Fruit fly (Drosophila melanogaster): Measurements from ENCODE around the gene Lgr1.
A peak's percentile ranks its signal among the peaks of the same experiment; 100 is the strongest.

The Lgr1 gene

DNA sequence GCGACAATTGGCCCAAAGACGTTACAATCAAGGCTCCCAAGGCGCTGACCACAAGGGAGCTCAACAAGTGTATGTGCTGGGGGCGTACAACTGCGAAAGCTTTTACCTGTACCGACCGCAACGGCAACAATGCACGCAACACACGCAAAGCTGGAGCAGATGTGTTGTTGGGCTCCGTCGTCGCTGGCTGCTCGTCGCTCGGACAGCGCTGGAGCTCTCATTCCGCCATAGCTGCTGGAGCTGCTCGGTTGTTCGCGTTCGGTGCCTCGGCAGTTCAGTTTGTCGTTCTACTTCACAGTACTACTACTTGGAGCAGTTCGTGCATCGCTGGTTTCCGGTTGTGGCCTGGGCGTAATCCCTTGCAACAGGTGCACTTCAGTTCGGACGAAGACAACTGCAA lies at the start of gene Lgr1:
Gene Lgr1, plus strand, starts transcription at position 220 of the 400 bp plus-strand sequence.
- TF ChIP-seq pad (GFP tag; optimal IDR thresholded peaks at IDR 0.05) (no peak), CG12768 (GFP tag; optimal IDR thresholded peaks at IDR 0.05) (no peak), Crg-1 (GFP tag; optimal IDR thresholded peaks at IDR 0.05) (no peak), cnc (optimal IDR thresholded peaks at IDR 0.05) (no peak), bab1 (GFP tag; optimal IDR thresholded peaks at IDR 0.05) (no peak), toe (GFP tag; optimal IDR thresholded peaks at IDR 0.05) (no peak), ovo (GFP tag; optimal IDR thresholded peaks at IDR 0.05) (no peak)

dm6 chr3R:17678138-17678873 lies 47.3 kb upstream of the Lgr1 start:
- TF ChIP-seq tj (GFP tag; optimal IDR thresholded peaks at IDR 0.05) (peak; percentile 21), CG7045 (GFP tag; optimal IDR thresholded peaks at IDR 0.05) (no peak), cnc (optimal IDR thresholded peaks at IDR 0.05) (no peak), CG5204 (GFP tag; optimal IDR thresholded peaks at IDR 0.05) (no peak), CG1620 (GFP tag; optimal IDR thresholded peaks at IDR 0.05) (no peak), CG33017 (tag; optimal IDR thresholded peaks at IDR 0.05) (no peak), kay (GFP tag; ENCODE audit: borderline replicate concordance) (no peak), CG12768 (GFP tag; optimal IDR thresholded peaks at IDR 0.05) (peak; percentile 57), ovo (GFP tag; optimal IDR thresholded peaks at IDR 0.05) (no peak), cic (GFP tag; optimal IDR thresholded peaks at IDR 0.05) (peak; percentile 61), CG14711 (tag; optimal IDR thresholded peaks at IDR 0.05) (no peak), Crg-1 (GFP tag; optimal IDR thresholded peaks at IDR 0.05) (peak; percentile 4), toe (GFP tag; optimal IDR thresholded peaks at IDR 0.05) (no peak), CG11617 (GFP tag; optimal IDR thresholded peaks at IDR 0.05) (no peak), bab1 (GFP tag; optimal IDR thresholded peaks at IDR 0.05) (peak; percentile 31), pad (GFP tag; optimal IDR thresholded peaks at IDR 0.05) (no peak), Hr96 (GFP tag; optimal IDR thresholded peaks at IDR 0.05) (no peak), Mnt (GFP tag; optimal IDR thresholded peaks at IDR 0.05) (peak; percentile 43), CG7101 (tag; optimal IDR thresholded peaks at IDR 0.05) (no peak), Clk (GFP tag; optimal IDR thresholded peaks at IDR 0.05) (no peak)

dm6 chr3R:17679368-17679997 lies 46.1 kb upstream of the Lgr1 start:
- peak; percentile 73 for TF ChIP-seq CG11617 (GFP tag; optimal IDR thresholded peaks at IDR 0.05)
- TF ChIP-seq CG7045 (GFP tag; optimal IDR thresholded peaks at IDR 0.05), result peak; percentile 46
- TF ChIP-seq Mnt (GFP tag; optimal IDR thresholded peaks at IDR 0.05), result no peak
- TF ChIP-seq Clk (GFP tag; optimal IDR thresholded peaks at IDR 0.05), result no peak
- TF ChIP-seq CG14711 (tag; optimal IDR thresholded peaks at IDR 0.05), result peak; percentile 69
- TF ChIP-seq kay (GFP tag; ENCODE audit: borderline replicate concordance), result peak; percentile 69
- peak; percentile 17 for TF ChIP-seq cic (GFP tag; optimal IDR thresholded peaks at IDR 0.05)
- TF ChIP-seq Crg-1 (GFP tag; optimal IDR thresholded peaks at IDR 0.05), result no peak
- TF ChIP-seq toe (GFP tag; optimal IDR thresholded peaks at IDR 0.05), result no peak
- peak; percentile 68 for TF ChIP-seq CG7101 (tag; optimal IDR thresholded peaks at IDR 0.05)
- TF ChIP-seq CG5204 (GFP tag; optimal IDR thresholded peaks at IDR 0.05), result no peak
- no peak for TF ChIP-seq cnc (optimal IDR thresholded peaks at IDR 0.05)
- peak; percentile 83 for TF ChIP-seq bab1 (GFP tag; optimal IDR thresholded peaks at IDR 0.05)
- peak; percentile 49 for TF ChIP-seq CG12768 (GFP tag; optimal IDR thresholded peaks at IDR 0.05)
- TF ChIP-seq Hr96 (GFP tag; optimal IDR thresholded peaks at IDR 0.05), result no peak
- peak; percentile 51 for TF ChIP-seq pad (GFP tag; optimal IDR thresholded peaks at IDR 0.05)
- TF ChIP-seq CG1620 (GFP tag; optimal IDR thresholded peaks at IDR 0.05), result peak; percentile 9
- peak; percentile 8 for TF ChIP-seq ovo (GFP tag; optimal IDR thresholded peaks at IDR 0.05)
- peak; percentile 99 for TF ChIP-seq tj (GFP tag; optimal IDR thresholded peaks at IDR 0.05)
- TF ChIP-seq CG33017 (tag; optimal IDR thresholded peaks at IDR 0.05), result peak; percentile 69

dm6 chr3R:17680268-17680638 lies 45.3 kb upstream of the Lgr1 start:
- no peak for TF ChIP-seq toe (GFP tag; optimal IDR thresholded peaks at IDR 0.05)

- peak; percentile 52 for TF ChIP-seq pad (GFP tag; optimal IDR thresholded peaks at IDR 0.05)
- no peak for TF ChIP-seq cic (GFP tag; optimal IDR thresholded peaks at IDR 0.05)
- peak; percentile 24 for TF ChIP-seq CG7101 (tag; optimal IDR thresholded peaks at IDR 0.05)
- no peak for TF ChIP-seq CG5204 (GFP tag; optimal IDR thresholded peaks at IDR 0.05)
- TF ChIP-seq cnc (optimal IDR thresholded peaks at IDR 0.05), result no peak
- peak; percentile 35 for TF ChIP-seq Clk (GFP tag; optimal IDR thresholded peaks at IDR 0.05)
- TF ChIP-seq bab1 (GFP tag; optimal IDR thresholded peaks at IDR 0.05), result peak; percentile 25
- peak; percentile 43 for TF ChIP-seq CG33017 (tag; optimal IDR thresholded peaks at IDR 0.05)
- TF ChIP-seq toe (GFP tag; optimal IDR thresholded peaks at IDR 0.05), result no peak
- peak; percentile 72 for TF ChIP-seq CG11617 (GFP tag; optimal IDR thresholded peaks at IDR 0.05)
- peak; percentile 28 for TF ChIP-seq CG7045 (GFP tag; optimal IDR thresholded peaks at IDR 0.05)
- peak; percentile 75 for TF ChIP-seq tj (GFP tag; optimal IDR thresholded peaks at IDR 0.05)
- TF ChIP-seq Crg-1 (GFP tag; optimal IDR thresholded peaks at IDR 0.05), result peak; percentile 6
- peak; percentile 30 for TF ChIP-seq kay (GFP tag; ENCODE audit: borderline replicate concordance)
- TF ChIP-seq Hr96 (GFP tag; optimal IDR thresholded peaks at IDR 0.05), result no peak
- peak; percentile 18 for TF ChIP-seq CG12768 (GFP tag; optimal IDR thresholded peaks at IDR 0.05)
- peak; percentile 18 for TF ChIP-seq ovo (GFP tag; optimal IDR thresholded peaks at IDR 0.05)
- TF ChIP-seq Mnt (GFP tag; optimal IDR thresholded peaks at IDR 0.05), result peak; percentile 74
- peak; percentile 3 for TF ChIP-seq CG1620 (GFP tag; optimal IDR thresholded peaks at IDR 0.05)
- peak; percentile 11 for TF ChIP-seq CG14711 (tag; optimal IDR thresholded peaks at IDR 0.05)
These were observed 44.8 kb upstream of the Lgr1 start for dm6 chr3R:17680639-17681302.

All from whole organism, adult.